Worm (Caenorhabditis elegans): ENCODE data around the gene clec-57.

DNA sequence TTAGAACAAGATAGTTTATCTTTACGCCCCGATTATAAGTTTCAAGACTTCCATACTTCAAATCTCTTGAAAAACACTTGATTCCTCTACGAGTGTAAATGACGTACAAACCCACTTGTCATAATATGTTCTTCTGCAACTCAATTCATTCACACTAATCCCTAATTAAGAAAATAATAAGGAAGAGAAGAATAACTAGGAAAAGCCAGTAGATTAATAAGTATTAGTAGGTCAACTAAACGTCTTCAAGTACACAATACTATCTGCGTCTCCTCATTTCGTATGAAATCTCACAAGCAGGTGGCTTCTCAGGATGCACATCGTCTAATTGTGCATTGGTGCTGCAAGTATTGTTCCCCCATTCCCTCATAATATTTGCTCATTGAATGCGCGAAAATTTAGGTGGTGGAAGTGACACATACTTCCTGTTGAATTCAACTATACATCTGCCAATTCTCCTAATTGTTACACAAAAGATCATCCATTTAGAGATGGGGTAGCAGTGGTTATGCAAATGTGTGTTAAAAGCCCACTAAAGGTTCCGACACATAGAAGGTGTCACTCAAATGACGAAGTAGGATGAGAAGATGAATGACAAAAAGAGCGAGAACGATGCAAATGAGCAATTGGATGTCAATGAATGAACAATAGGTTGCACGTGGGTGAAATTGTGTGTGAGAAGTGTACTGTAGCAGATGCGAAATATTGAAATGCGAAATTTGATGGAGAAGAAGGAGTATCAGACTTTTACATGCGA lies 41.8 kb upstream of the clec-57 start:
- no peak for TF ChIP-seq ccch-3 (GFP tag; optimal IDR thresholded peaks at IDR 0.05)
- TF ChIP-seq snpc-4 (GFP tag; optimal IDR thresholded peaks at IDR 0.05) = no peak
- no peak for TF ChIP-seq snpc-4 (tag; optimal IDR thresholded peaks at IDR 0.05)
- TF ChIP-seq ets-4 (GFP tag; optimal IDR thresholded peaks at IDR 0.05) = no peak
- no peak for TF ChIP-seq die-1 (tag; optimal IDR thresholded peaks at IDR 0.05)
- no peak for TF ChIP-seq athp-1 (tag; optimal IDR thresholded peaks at IDR 0.05)
- TF ChIP-seq F49E8.2 (tag; optimal IDR thresholded peaks at IDR 0.05; ENCODE audit: insufficient read depth) = no peak
- TF ChIP-seq lin-26 (GFP tag; IDR thresholded peaks at IDR 0.05) = no peak
- no peak for TF ChIP-seq ztf-22 (GFP tag; optimal IDR thresholded peaks at IDR 0.05)

Data from whole organism, young adult.